Fruit fly (Drosophila melanogaster) whole organism, adult: Measurements from ENCODE around the gene Bre1.
A peak's percentile ranks its signal among the peaks of the same experiment; 100 is the strongest.

Experiments
- CG11617 ChIP-seq: fragments of 200-800 bp; sonication (Bioruptor generic); optimal IDR thresholded peaks from 2 replicates; lab custom pipeline; 2017; ENCODE audit warnings: mild to moderate bottlenecking, missing biosample characterization, missing genetic modification reagents, missing genetic modification characterization
- CG12768 ChIP-seq: fragments of 200-800 bp; sonication (Bioruptor generic); optimal IDR thresholded peaks from 2 replicates; lab custom pipeline; 2017; ENCODE audit warnings: missing biosample characterization, missing genetic modification characterization, mild to moderate bottlenecking, moderate library complexity, missing genetic modification reagents
- CG14711 ChIP-seq: fragments of 200-800 bp; sonication (Bioruptor generic); optimal IDR thresholded peaks from 2 replicates; lab custom pipeline; 2018; ENCODE audit warnings: missing biosample characterization, mild to moderate bottlenecking, missing genetic modification characterization, moderate library complexity
- CG1620 ChIP-seq: fragments of 200-800 bp; sonication (Bioruptor generic); optimal IDR thresholded peaks from 2 replicates; lab custom pipeline; 2016; ENCODE audit warnings: missing biosample characterization, missing genetic modification characterization
- CG33017 ChIP-seq: fragments of 200-800 bp; sonication (Bioruptor generic); optimal IDR thresholded peaks from 2 replicates; lab custom pipeline; 2018; ENCODE audit warnings: missing biosample characterization, mild to moderate bottlenecking, missing genetic modification characterization, moderate library complexity
- CG5204 ChIP-seq: fragments of 200-800 bp; sonication (Bioruptor generic); optimal IDR thresholded peaks from 2 replicates; lab custom pipeline; 2016; ENCODE audit warnings: missing biosample characterization, missing genetic modification characterization
- CG7045 ChIP-seq: fragments of 200-800 bp; sonication (Bioruptor generic); optimal IDR thresholded peaks from 2 replicates; lab custom pipeline; 2017; ENCODE audit warnings: missing biosample characterization, mild to moderate bottlenecking, missing genetic modification characterization
- CG7101 ChIP-seq: fragments of 200-800 bp; sonication (Bioruptor generic); optimal IDR thresholded peaks from 2 replicates; lab custom pipeline; 2018; ENCODE audit warnings: missing biosample characterization, mild to moderate bottlenecking, missing genetic modification characterization, moderate library complexity
- Clk ChIP-seq: fragments of 200-800 bp; sonication (Bioruptor generic); optimal IDR thresholded peaks from 2 replicates; lab custom pipeline; 2017; ENCODE audit warnings: missing biosample characterization, missing genetic modification characterization
- Crg-1 ChIP-seq: fragments of 200-800 bp; sonication (Bioruptor generic); optimal IDR thresholded peaks from 2 replicates; lab custom pipeline; 2016; ENCODE audit warnings: missing biosample characterization, missing genetic modification characterization
- Hr96 ChIP-seq: fragments of 200-800 bp; sonication (Bioruptor generic); optimal IDR thresholded peaks from 2 replicates; lab custom pipeline; 2016; ENCODE audit warnings: missing biosample characterization, missing genetic modification characterization
- Mnt ChIP-seq: fragments of 200-800 bp; sonication (Bioruptor generic); optimal IDR thresholded peaks from 2 replicates; lab custom pipeline; 2016; ENCODE audit warnings: missing biosample characterization, mild to moderate bottlenecking, missing genetic modification characterization
- bab1 ChIP-seq: fragments of 200-800 bp; sonication (Bioruptor generic); optimal IDR thresholded peaks from 3 replicates; lab custom pipeline; 2019; ENCODE audit warnings: missing biosample characterization, mild to moderate bottlenecking, missing genetic modification characterization, moderate library complexity
- cic ChIP-seq: fragments of 200-800 bp; sonication (Bioruptor generic); optimal IDR thresholded peaks from 2 replicates; lab custom pipeline; 2017; ENCODE audit warnings: missing biosample characterization, mild to moderate bottlenecking, missing genetic modification characterization, moderate library complexity
- cnc ChIP-seq, 2 experiments: fragments of >200 bp; optimal IDR thresholded peaks; 2 replicates each; lab custom pipeline; 2017
- kay ChIP-seq: fragments of 200-800 bp; sonication (Bioruptor generic); peaks from one replicate; lab custom pipeline; 2016; ENCODE audit warnings: missing biosample characterization, missing genetic modification characterization, borderline replicate concordance
- ovo ChIP-seq: fragments of 200-800 bp; sonication (Bioruptor generic); optimal IDR thresholded peaks from 2 replicates; lab custom pipeline; 2016; ENCODE audit warnings: missing biosample characterization, missing genetic modification characterization
- pad ChIP-seq: fragments of 200-800 bp; sonication (Bioruptor generic); optimal IDR thresholded peaks from 3 replicates; lab custom pipeline; 2017; ENCODE audit warnings: missing biosample characterization, missing genetic modification characterization, mild to moderate bottlenecking, moderate library complexity, missing genetic modification reagents
- tj ChIP-seq: fragments of 200-800 bp; sonication (Bioruptor generic); optimal IDR thresholded peaks from 3 replicates; lab custom pipeline; 2017; ENCODE audit warnings: missing biosample characterization, mild to moderate bottlenecking, missing genetic modification characterization, moderate library complexity
- toe ChIP-seq: fragments of 200-800 bp; sonication (Bioruptor generic); optimal IDR thresholded peaks from 2 replicates; lab custom pipeline; 2016; ENCODE audit warnings: missing biosample characterization, missing genetic modification characterization

Bre1 gene

DNA sequence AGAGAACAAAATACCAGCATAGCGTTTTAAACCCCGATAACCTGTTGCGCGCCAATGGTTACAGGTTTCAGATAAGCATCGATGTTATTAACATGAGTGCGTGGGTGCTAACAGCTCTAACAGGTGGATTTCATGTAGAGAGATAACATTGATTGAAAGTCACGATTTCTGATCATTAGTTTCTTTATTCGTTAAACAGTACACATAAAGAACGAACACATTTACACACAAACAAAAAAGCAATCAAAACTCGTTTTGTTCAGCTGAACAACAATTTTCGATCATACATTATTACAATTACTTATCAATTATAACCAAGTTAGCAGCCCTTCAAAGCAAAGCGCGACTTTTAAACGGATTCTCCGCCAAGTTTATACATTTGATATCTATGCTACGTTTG, 4.3 kb downstream of the Bre1 start:
- TF ChIP-seq CG12768 (no peak), CG5204 (GFP tag; lab: Kevin White, UChicago) (no peak), Crg-1 (GFP tag; lab: Kevin White, UChicago) (no peak), CG1620 (GFP tag; lab: Kevin White, UChicago) (no peak), bab1 (GFP tag; lab: Kevin White, UChicago) (peak; percentile 23), toe (GFP tag; lab: Kevin White, UChicago) (no peak), cic (GFP tag; lab: Kevin White, UChicago) (no peak), CG14711 (tag; lab: Kevin White, UChicago) (peak; percentile 37), Hr96 (GFP tag; lab: Kevin White, UChicago) (no peak), pad (GFP tag; lab: Kevin White, UChicago) (no peak), CG33017 (tag; lab: Kevin White, UChicago) (peak; percentile 35), kay (GFP tag; lab: Kevin White, UChicago) (no peak), ovo (no peak), tj (GFP tag; lab: Kevin White, UChicago) (no peak), CG7045 (GFP tag; lab: Kevin White, UChicago) (no peak), Clk (GFP tag; lab: Kevin White, UChicago) (no peak), CG11617 (no peak), cnc (optimal IDR thresholded peaks at IDR 0.05; lab: Kevin White, UChicago) (no peak), Mnt (GFP tag; lab: Kevin White, UChicago) (no peak), CG7101 (tag; lab: Kevin White, UChicago) (peak; percentile 29)

DNA sequence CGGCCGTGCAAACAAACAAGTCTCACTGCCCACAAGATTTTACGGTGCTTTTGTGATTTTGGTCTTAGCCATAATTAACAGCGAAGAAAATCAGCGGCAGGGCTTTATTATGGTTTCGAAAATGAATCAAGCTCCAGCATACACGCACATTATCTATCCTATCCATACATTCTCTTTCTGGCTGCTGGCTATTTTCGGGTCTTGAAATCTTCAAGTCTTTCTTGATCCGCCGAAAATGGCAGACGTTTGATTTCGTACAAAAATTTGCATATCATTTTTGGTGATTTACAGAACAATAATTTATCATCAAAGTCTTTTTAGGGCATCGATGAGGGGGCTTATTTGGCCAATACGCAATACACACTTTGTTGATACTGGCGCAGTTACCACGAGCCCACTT, 5.2 kb downstream of the Bre1 start:
- no peak for TF ChIP-seq CG1620 (GFP tag; lab: Kevin White, UChicago)
- TF ChIP-seq CG14711 (tag; lab: Kevin White, UChicago): no peak
- TF ChIP-seq pad (GFP tag; lab: Kevin White, UChicago): no peak
- no peak for TF ChIP-seq cnc (optimal IDR thresholded peaks at IDR 0.05; lab: Kevin White, UChicago)
- TF ChIP-seq Crg-1 (GFP tag; lab: Kevin White, UChicago): no peak
- TF ChIP-seq CG12768: no peak
- TF ChIP-seq CG11617: no peak
- no peak for TF ChIP-seq bab1 (GFP tag; lab: Kevin White, UChicago)
- no peak for TF ChIP-seq CG5204 (GFP tag; lab: Kevin White, UChicago)
- TF ChIP-seq Mnt (GFP tag; lab: Kevin White, UChicago): no peak

DNA sequence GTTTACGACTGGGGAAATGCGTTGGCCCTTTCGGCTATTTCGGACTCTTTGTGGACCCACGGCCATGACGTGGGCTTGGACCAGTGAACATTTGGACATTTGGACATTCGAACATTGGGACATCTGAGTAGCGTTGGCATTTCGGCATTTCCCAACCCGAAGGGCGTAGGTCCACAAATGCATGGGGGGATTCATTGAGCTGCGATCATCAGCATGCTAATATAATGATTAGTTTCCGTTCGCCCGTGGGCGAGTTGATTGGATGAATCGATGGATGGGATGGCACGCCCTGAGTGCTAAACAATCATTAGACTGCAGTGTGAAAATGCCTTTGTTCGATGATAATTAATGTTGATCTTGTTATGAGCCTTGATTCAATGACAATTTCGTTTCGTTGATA, 6.5 kb downstream of the Bre1 start:
- TF ChIP-seq tj (GFP tag; lab: Kevin White, UChicago) (no peak), CG7045 (GFP tag; lab: Kevin White, UChicago) (no peak)

DNA sequence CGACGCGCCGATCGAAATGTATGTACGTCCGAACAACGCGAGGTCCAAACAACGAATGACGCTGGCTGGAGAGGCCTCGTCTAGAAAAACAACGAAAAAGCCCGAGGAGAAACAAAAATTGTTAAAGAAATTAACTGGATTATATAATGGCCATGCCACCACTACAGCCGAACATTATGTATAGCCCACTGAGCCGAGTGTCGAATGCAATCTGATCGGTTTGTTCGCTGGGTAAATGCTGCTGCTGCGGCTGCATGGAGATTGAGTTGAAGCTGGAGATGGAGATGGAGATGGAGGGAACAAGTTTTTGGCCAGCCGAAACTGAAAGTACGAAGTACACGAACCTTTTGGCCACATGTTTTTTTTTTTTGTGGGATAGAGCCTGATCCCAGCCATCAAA, 7.4 kb downstream of the Bre1 start, which contains the start of gene Cralbp:
Gene Cralbp (minus strand): TSS at position 115 of the 400 bp plus-strand sequence.
- TF ChIP-seq CG33017 (tag; lab: Kevin White, UChicago): no peak
- no peak for TF ChIP-seq Mnt (GFP tag; lab: Kevin White, UChicago)
- TF ChIP-seq Hr96 (GFP tag; lab: Kevin White, UChicago): no peak
- no peak for TF ChIP-seq CG7045 (GFP tag; lab: Kevin White, UChicago)
- TF ChIP-seq CG1620 (GFP tag; lab: Kevin White, UChicago): no peak
- no peak for TF ChIP-seq toe (GFP tag; lab: Kevin White, UChicago)
- no peak for TF ChIP-seq tj (GFP tag; lab: Kevin White, UChicago)

DNA sequence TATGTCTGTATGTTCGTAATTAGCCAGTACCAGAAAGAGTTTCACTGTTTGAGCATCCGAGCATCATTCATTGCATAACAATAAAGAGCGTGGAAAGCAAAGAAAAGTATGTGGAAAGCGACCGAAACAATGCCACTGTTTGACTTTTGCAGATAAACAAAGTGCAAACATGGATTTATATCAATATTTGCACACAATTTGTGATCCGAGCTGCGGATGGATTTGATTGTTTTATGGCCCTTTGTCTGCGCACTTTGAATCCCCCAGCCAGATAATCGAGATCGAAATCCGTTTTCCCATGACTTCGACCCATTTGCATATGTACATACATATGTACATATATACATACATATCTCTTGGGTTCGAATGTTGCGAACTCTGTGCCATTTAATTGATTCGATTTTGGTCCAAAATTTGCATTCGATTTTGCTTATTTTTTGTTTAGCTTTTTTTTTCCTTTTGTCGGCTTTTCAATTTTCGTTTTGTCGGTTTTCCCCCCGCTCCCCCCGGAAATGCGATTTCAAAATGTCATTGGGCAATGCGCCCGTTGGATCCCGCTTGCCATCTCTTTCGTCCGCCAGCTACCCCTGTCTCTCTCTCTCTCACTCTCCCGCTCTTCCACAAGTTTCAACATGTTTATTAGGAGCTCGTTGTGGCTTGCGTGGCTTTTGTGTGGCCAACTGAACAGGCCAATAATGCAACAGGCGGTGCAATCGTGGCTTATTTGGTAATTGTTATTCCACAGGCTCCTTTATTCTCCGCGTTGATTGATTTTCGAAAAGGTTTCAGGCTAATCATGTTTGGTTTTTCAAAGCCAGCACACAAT, 8.5 kb downstream of the Bre1 start:
- no peak for TF ChIP-seq cnc (optimal IDR thresholded peaks at IDR 0.05; lab: Kevin White, UChicago)
- TF ChIP-seq pad (GFP tag; lab: Kevin White, UChicago): no peak
- TF ChIP-seq ovo: no peak
- no peak for TF ChIP-seq CG14711 (tag; lab: Kevin White, UChicago)
- no peak for TF ChIP-seq toe (GFP tag; lab: Kevin White, UChicago)
- no peak for TF ChIP-seq CG11617
- TF ChIP-seq cic (GFP tag; lab: Kevin White, UChicago): no peak
- no peak for TF ChIP-seq CG33017 (tag; lab: Kevin White, UChicago)
- TF ChIP-seq Crg-1 (GFP tag; lab: Kevin White, UChicago): no peak
- TF ChIP-seq Mnt (GFP tag; lab: Kevin White, UChicago): no peak
- no peak for TF ChIP-seq CG7101 (tag; lab: Kevin White, UChicago)
- no peak for TF ChIP-seq Clk (GFP tag; lab: Kevin White, UChicago)

DNA sequence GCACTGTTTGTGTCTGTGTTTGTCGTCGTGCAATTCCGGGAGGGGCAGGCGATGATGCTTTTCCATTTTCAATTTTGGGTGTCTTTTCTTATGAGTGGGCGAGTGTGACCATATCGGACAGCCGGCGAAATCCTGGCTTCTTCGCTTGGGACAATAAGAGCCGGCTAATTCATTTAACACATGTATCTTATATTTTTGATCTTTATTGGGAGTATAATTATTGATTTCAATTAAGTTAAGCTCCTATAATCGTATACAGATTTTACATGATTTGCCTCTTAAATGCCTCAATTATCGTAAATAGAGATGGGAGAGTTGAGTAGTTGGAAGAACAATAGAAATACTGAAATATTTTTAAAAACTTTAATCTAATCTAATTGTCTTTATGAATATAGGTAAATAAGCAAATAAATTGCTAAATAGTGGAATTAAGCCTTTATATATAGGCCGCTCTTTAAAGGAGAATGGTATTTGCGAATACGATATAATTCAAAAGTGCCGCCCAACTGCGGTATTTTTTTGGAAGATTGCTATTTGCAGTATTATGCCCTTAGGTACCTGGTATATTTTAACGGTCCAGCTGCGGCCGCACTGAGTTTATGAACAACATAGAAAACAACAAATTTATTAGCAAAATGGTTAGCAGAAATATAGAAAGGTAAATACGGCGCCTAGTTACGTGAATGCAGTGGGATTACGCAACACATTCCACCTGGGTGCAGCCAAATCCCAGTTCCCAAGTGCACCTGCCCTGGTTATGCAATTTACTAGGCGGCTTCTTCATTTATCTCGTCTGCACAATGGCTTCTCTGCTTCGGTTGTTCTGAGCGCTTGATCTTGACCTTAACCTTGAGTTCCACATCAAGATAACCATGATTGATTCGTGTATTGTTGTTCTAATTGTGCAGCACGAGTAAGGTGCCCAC, 14.3 kb downstream of the Bre1 start, which contains the start of the genes Myt1, PGRP-LD and Pmi:
Gene Myt1 (minus strand): TSS at position 116 of the 926 bp plus-strand sequence.
Gene PGRP-LD (plus strand): TSS at position 576 of the 926 bp plus-strand sequence.
Gene Pmi (plus strand): TSS at position 576 of the 926 bp plus-strand sequence.
- TF ChIP-seq CG33017 (tag; lab: Kevin White, UChicago) (no peak), CG1620 (GFP tag; lab: Kevin White, UChicago) (no peak), cnc (optimal IDR thresholded peaks at IDR 0.05; lab: Kevin White, UChicago) (no peak), CG14711 (tag; lab: Kevin White, UChicago) (no peak), cic (GFP tag; lab: Kevin White, UChicago) (no peak), Crg-1 (GFP tag; lab: Kevin White, UChicago) (no peak)
